Worm (Caenorhabditis elegans): ENCODE measurements around the gene egl-18.

DNA sequence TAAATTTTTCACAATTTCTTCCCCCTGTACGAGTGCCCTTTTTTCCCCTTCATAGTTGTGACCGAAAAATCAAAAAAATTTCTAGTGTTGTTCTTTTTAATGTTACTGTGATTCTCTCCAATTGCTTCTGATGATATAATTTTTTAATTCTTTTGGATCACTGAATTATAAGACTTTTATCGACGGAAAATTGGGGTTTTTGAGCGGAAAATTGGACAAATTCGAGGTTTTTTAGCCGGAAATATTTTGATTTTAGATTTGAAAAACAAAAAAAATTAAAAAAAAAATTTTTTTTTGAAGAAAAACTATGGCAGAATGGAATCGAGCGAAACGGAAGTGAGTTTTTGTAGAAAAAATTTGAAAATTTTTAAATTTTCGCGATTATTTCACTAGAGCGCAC is 45.8 kb downstream of the egl-18 start, which contains the start of gene tsen-54:
- no peak for TF ChIP-seq tbx-2 (tag; optimal IDR thresholded peaks at IDR 0.05)
- TF ChIP-seq ceh-14 (tag; optimal IDR thresholded peaks at IDR 0.05) = no peak
- no peak for TF ChIP-seq lin-11 (tag; optimal IDR thresholded peaks at IDR 0.05)
- TF ChIP-seq ceh-9 (tag; optimal IDR thresholded peaks at IDR 0.05) = no peak
- TF ChIP-seq che-1 (tag; optimal IDR thresholded peaks at IDR 0.05) = no peak
- TF ChIP-seq dmd-4 (tag; optimal IDR thresholded peaks at IDR 0.05; ENCODE audit: borderline replicate concordance) = no peak
- no peak for TF ChIP-seq F13H6.1 (tag; optimal IDR thresholded peaks at IDR 0.05)
- TF ChIP-seq ama-1 (optimal IDR thresholded peaks at IDR 0.05) = no peak
- TF ChIP-seq pha-4 (tag; optimal IDR thresholded peaks at IDR 0.05) = no peak
- TF ChIP-seq pag-3 (tag; optimal IDR thresholded peaks at IDR 0.05; ENCODE audit: borderline replicate concordance) = no peak

Measured in whole organism, late embryonic.